Fruit fly (Drosophila melanogaster) whole organism, embryonic: ENCODE results near the gene CG43072.

Experiments used
- ATbp ChIP-seq: fragments of 200-800 bp; sonication (Bioruptor generic); optimal IDR thresholded peaks from 2 replicates; lab custom pipeline; 2017; ENCODE audit warnings: missing biosample characterization, mild to moderate bottlenecking, missing genetic modification characterization, missing genetic modification reagents
- Asciz ChIP-seq: fragments of 200-800 bp; sonication (Bioruptor generic); optimal IDR thresholded peaks from 2 replicates; lab custom pipeline; 2017; ENCODE audit warnings: missing biosample characterization, mild to moderate bottlenecking, missing genetic modification characterization, missing genetic modification reagents
- CG10209 ChIP-seq: fragments of 200-800 bp; sonication (Bioruptor generic); optimal IDR thresholded peaks from 3 replicates; lab custom pipeline; 2017; ENCODE audit warnings: missing biosample characterization, mild to moderate bottlenecking, missing genetic modification characterization, missing genetic modification reagents
- CG10565 ChIP-seq: fragments of 200-800 bp; sonication (Bioruptor generic); optimal IDR thresholded peaks from 3 replicates; lab custom pipeline; 2016; ENCODE audit warnings: missing biosample characterization, mild to moderate bottlenecking, missing genetic modification characterization
- CG10959 ChIP-seq: fragments of 200-800 bp; sonication (Bioruptor generic); IDR thresholded peaks from 2 replicates; pipeline ENCODE4 v1.3.6; 2022; ENCODE audit warnings: missing biosample characterization, missing genetic modification characterization
- CG11456 ChIP-seq: fragments of 200-800 bp; sonication (Bioruptor generic); IDR thresholded peaks from 3 replicates; pipeline ENCODE4 v1.3.6; 2022; ENCODE audit warnings: missing biosample characterization, missing genetic modification characterization
- CG11695 ChIP-seq: fragments of 200-800 bp; sonication (Bioruptor generic); IDR thresholded peaks from 3 replicates; pipeline ENCODE4 v1.3.6; 2022; ENCODE audit warnings: missing biosample characterization, missing genetic modification characterization
- CG13287 ChIP-seq: fragments of 200-800 bp; sonication (Bioruptor generic); IDR thresholded peaks from 2 replicates; pipeline ENCODE4 v1.3.6; 2022; ENCODE audit warnings: missing biosample characterization, missing genetic modification characterization; ENCODE audit not compliant: partially characterized antibody
- CG14710 ChIP-seq: fragments of 200-800 bp; sonication (Bioruptor generic); optimal IDR thresholded peaks from 3 replicates; lab custom pipeline; 2019; ENCODE audit warnings: missing biosample characterization, mild to moderate bottlenecking, missing genetic modification characterization, moderate library complexity
- CG15601 ChIP-seq: fragments of 200-800 bp; sonication (Bioruptor generic); optimal IDR thresholded peaks from 3 replicates; lab custom pipeline; 2019; ENCODE audit warnings: missing biosample characterization, mild to moderate bottlenecking, missing genetic modification characterization, moderate library complexity
- CG1602 ChIP-seq: fragments of 200-800 bp; sonication (Bioruptor generic); optimal IDR thresholded peaks from 3 replicates; lab custom pipeline; 2016; ENCODE audit warnings: missing biosample characterization, missing genetic modification characterization
- CG1603 ChIP-seq: fragments of 200-800 bp; sonication (Bioruptor generic); optimal IDR thresholded peaks from 2 replicates; lab custom pipeline; 2019; ENCODE audit warnings: missing biosample characterization, mild to moderate bottlenecking, missing genetic modification characterization, moderate library complexity
- CG16863 ChIP-seq: fragments of 200-800 bp; sonication (Bioruptor generic); optimal IDR thresholded peaks from 3 replicates; lab custom pipeline; 2016; ENCODE audit warnings: missing biosample characterization, missing genetic modification characterization
- CG17802 ChIP-seq: fragments of 200-800 bp; sonication (Bioruptor generic); optimal IDR thresholded peaks from 2 replicates; lab custom pipeline; 2018; ENCODE audit warnings: missing biosample characterization, mild to moderate bottlenecking, missing genetic modification characterization, moderate library complexity
- CG17829 ChIP-seq: fragments of 200-800 bp; optimal IDR thresholded peaks from 2 replicates; lab custom pipeline; 2019; ENCODE audit warnings: missing biosample characterization, mild to moderate bottlenecking, missing genetic modification characterization, moderate library complexity
- CG18599 ChIP-seq: fragments of 200-800 bp; sonication (Bioruptor generic); optimal IDR thresholded peaks from 3 replicates; lab custom pipeline; 2017; ENCODE audit warnings: missing biosample characterization, missing genetic modification characterization, mild to moderate bottlenecking, moderate library complexity, missing genetic modification reagents
- CG2199 ChIP-seq: fragments of 200-800 bp; sonication (Bioruptor generic); IDR thresholded peaks from 3 replicates; pipeline ENCODE4 v1.3.6; 2022; ENCODE audit warnings: missing biosample characterization, missing genetic modification characterization
- CG2202 ChIP-seq: fragments of 200-800 bp; sonication (Bioruptor generic); optimal IDR thresholded peaks from 2 replicates; lab custom pipeline; 2018; ENCODE audit warnings: missing biosample characterization, mild to moderate bottlenecking, missing genetic modification characterization
- CG2889 ChIP-seq: fragments of 200-800 bp; sonication (Bioruptor generic); IDR thresholded peaks from 3 replicates; pipeline ENCODE4 v1.3.6; 2022; ENCODE audit warnings: missing biosample characterization, missing genetic modification characterization
- CG30431 ChIP-seq: fragments of 200-800 bp; sonication (Bioruptor generic); optimal IDR thresholded peaks from 2 replicates; lab custom pipeline; 2017; ENCODE audit warnings: missing biosample characterization, missing genetic modification characterization
- CG3065 ChIP-seq: fragments of 200-800 bp; sonication (Bioruptor generic); optimal IDR thresholded peaks from 2 replicates; lab custom pipeline; 2016; ENCODE audit warnings: missing biosample characterization, missing genetic modification characterization
- CG31224 ChIP-seq: fragments of 200-800 bp; sonication (Bioruptor generic); IDR thresholded peaks from 2 replicates; pipeline ENCODE4 v1.3.6; 2022; ENCODE audit warnings: missing biosample characterization, missing genetic modification characterization
- CG33213 ChIP-seq: fragments of 200-800 bp; sonication (Bioruptor generic); optimal IDR thresholded peaks from 3 replicates; lab custom pipeline; 2016; ENCODE audit warnings: missing biosample characterization, missing genetic modification characterization
- CG3407 ChIP-seq: fragments of 200-800 bp; sonication (Bioruptor generic); optimal IDR thresholded peaks from 2 replicates; lab custom pipeline; 2018; ENCODE audit warnings: missing biosample characterization, mild to moderate bottlenecking, missing genetic modification characterization
- CG4820 ChIP-seq: fragments of 200-800 bp; sonication (Bioruptor generic); optimal IDR thresholded peaks from 3 replicates; lab custom pipeline; 2016; ENCODE audit warnings: missing biosample characterization, missing genetic modification characterization
- CG6683 ChIP-seq: fragments of 200-800 bp; sonication (Bioruptor generic); optimal IDR thresholded peaks from 2 replicates; lab custom pipeline; 2017; ENCODE audit warnings: missing biosample characterization, mild to moderate bottlenecking, missing genetic modification characterization, missing genetic modification reagents
- CG7271 ChIP-seq: fragments of 200-800 bp; sonication (Bioruptor generic); optimal IDR thresholded peaks from 2 replicates; lab custom pipeline; 2018; ENCODE audit warnings: missing biosample characterization, mild to moderate bottlenecking, missing genetic modification characterization, moderate library complexity
- CG8944 ChIP-seq: fragments of 200-800 bp; sonication (Bioruptor generic); optimal IDR thresholded peaks from 3 replicates; lab custom pipeline; 2016; ENCODE audit warnings: missing biosample characterization, missing genetic modification characterization
- E2f2 ChIP-seq: fragments of 200-800 bp; sonication (Bioruptor generic); IDR thresholded peaks from 2 replicates; pipeline ENCODE4 v1.3.6; 2022; ENCODE audit warnings: missing biosample characterization, missing genetic modification characterization
- Eip74EF ChIP-seq, 2 experiments: fragments of 200-800 bp in 1 of 2; fragments of >200 bp in 1 of 2; sonication (Bioruptor generic) in 1 of 2; optimal IDR thresholded peaks; 2 replicates each; lab custom pipeline; 2017 to 2019; ENCODE audit warnings: missing biosample characterization in 2 of 2, missing genetic modification characterization in 2 of 2, mild to moderate bottlenecking in 1 of 2, moderate library complexity in 1 of 2
- Lim3 ChIP-seq: fragments of 200-800 bp; sonication (Bioruptor generic); IDR thresholded peaks from 2 replicates; pipeline ENCODE4 v1.3.6; 2022; ENCODE audit warnings: missing biosample characterization, missing genetic modification characterization
- Lpt ChIP-seq: fragments of >200 bp; optimal IDR thresholded peaks from 2 replicates; lab custom pipeline; 2018; ENCODE audit warnings: missing biosample characterization, missing genetic modification characterization
- Mes4 ChIP-seq: fragments of 200-800 bp; sonication (Bioruptor generic); optimal IDR thresholded peaks from 2 replicates; lab custom pipeline; 2016; ENCODE audit warnings: missing biosample characterization, missing genetic modification characterization
- Sox102F ChIP-seq: fragments of 200-800 bp; sonication (Bioruptor generic); optimal IDR thresholded peaks from 2 replicates; lab custom pipeline; 2018; ENCODE audit warnings: missing biosample characterization, mild to moderate bottlenecking, missing genetic modification characterization, moderate library complexity
- Usf ChIP-seq: fragments of 200-800 bp; sonication (Bioruptor generic); optimal IDR thresholded peaks from 2 replicates; lab custom pipeline; 2017; ENCODE audit warnings: missing genotype, missing biosample characterization, missing genetic modification characterization
- bbx ChIP-seq: fragments of 200-800 bp; sonication (Bioruptor generic); IDR thresholded peaks from 2 replicates; pipeline ENCODE4 v1.3.6; 2022; ENCODE audit warnings: missing biosample characterization, missing genetic modification characterization; ENCODE audit not compliant: partially characterized antibody
- bowl ChIP-seq: fragments of 200-800 bp; sonication (Bioruptor generic); IDR thresholded peaks from 2 replicates; pipeline ENCODE4 v1.3.6; 2022; ENCODE audit warnings: missing biosample characterization, missing genetic modification characterization
- cg ChIP-seq: fragments of 200-800 bp; sonication (Bioruptor generic); optimal IDR thresholded peaks from 3 replicates; lab custom pipeline; 2019; ENCODE audit warnings: missing biosample characterization, mild to moderate bottlenecking, missing genetic modification characterization, moderate library complexity
- chinmo ChIP-seq: fragments of 200-800 bp; sonication (Bioruptor generic); IDR thresholded peaks from 4 replicates; pipeline ENCODE4 v1.3.6; 2022; ENCODE audit warnings: missing biosample characterization, missing genetic modification characterization; ENCODE audit not compliant: partially characterized antibody
- corto ChIP-seq: fragments of 200-800 bp; sonication (Bioruptor generic); optimal IDR thresholded peaks from 2 replicates; lab custom pipeline; 2016; ENCODE audit warnings: missing biosample characterization, mild to moderate bottlenecking, missing genetic modification characterization, moderate library complexity
- dan ChIP-seq: fragments of 200-800 bp; sonication (Bioruptor generic); IDR thresholded peaks from 2 replicates; pipeline ENCODE4 v1.3.6; 2022; ENCODE audit warnings: missing biosample characterization, missing genetic modification characterization
- danr ChIP-seq: fragments of 200-800 bp; sonication (Bioruptor generic); IDR thresholded peaks from 2 replicates; pipeline ENCODE4 v1.3.6; 2022; ENCODE audit warnings: missing biosample characterization, missing genetic modification characterization
- eyg ChIP-seq: fragments of 200-800 bp; sonication (Bioruptor generic); optimal IDR thresholded peaks from 3 replicates; lab custom pipeline; 2016; ENCODE audit warnings: missing biosample characterization, missing genetic modification characterization
- fd102C ChIP-seq: fragments of 200-800 bp; sonication (Bioruptor generic); optimal IDR thresholded peaks from 2 replicates; lab custom pipeline; 2018; ENCODE audit warnings: missing biosample characterization, mild to moderate bottlenecking, missing genetic modification characterization, moderate library complexity
- grau ChIP-seq: fragments of 200-800 bp; optimal IDR thresholded peaks from 3 replicates; lab custom pipeline; 2019; ENCODE audit warnings: missing biosample characterization, mild to moderate bottlenecking, missing genetic modification characterization, moderate library complexity
- jumu ChIP-seq: fragments of 200-800 bp; sonication (Bioruptor generic); optimal IDR thresholded peaks from 3 replicates; lab custom pipeline; 2016; ENCODE audit warnings: missing biosample characterization, missing genetic modification characterization
- odd ChIP-seq: fragments of 200-800 bp; sonication (Bioruptor generic); optimal IDR thresholded peaks from 2 replicates; lab custom pipeline; 2017; ENCODE audit warnings: missing biosample characterization, mild to moderate bottlenecking, missing genetic modification characterization
- pb ChIP-seq: fragments of 200-800 bp; sonication (Bioruptor generic); optimal IDR thresholded peaks from 3 replicates; lab custom pipeline; 2016; ENCODE audit warnings: missing biosample characterization, missing genetic modification characterization
- sima ChIP-seq: fragments of 200-800 bp; sonication (Bioruptor generic); optimal IDR thresholded peaks from 2 replicates; lab custom pipeline; 2016; ENCODE audit warnings: missing biosample characterization, missing genetic modification characterization
- vvl ChIP-seq: fragments of 200-800 bp; sonication (Bioruptor generic); IDR thresholded peaks from 2 replicates; pipeline ENCODE4 v1.3.6; 2022; ENCODE audit warnings: missing biosample characterization, missing genetic modification characterization

CG43072 gene

dm6 chr3L:21053763-21054162 lies 11.9 kb upstream of the CG43072 start (continued):
- TF ChIP-seq CG3065 (GFP tag; lab: Kevin White, UChicago) (peak; percentile 6), CG14710 (peak; percentile 68), corto (GFP tag; lab: Kevin White, UChicago) (no peak), CG1603 (tag; lab: Kevin White, UChicago) (peak; percentile 62), CG10209 (GFP tag; lab: Kevin White, UChicago) (peak; percentile 66), E2f2 (GFP tag; lab: Robert Waterston, UW) (peak; percentile 53), jumu (no peak), CG8944 (GFP tag; lab: Kevin White, UChicago) (peak; percentile 56), CG2889 (GFP tag; lab: Robert Waterston, UW) (no peak), Asciz (peak; percentile 84), CG11456 (GFP tag; lab: Robert Waterston, UW) (peak; percentile 33; the same call in 1 of the 3 replicates), CG33213 (GFP tag; lab: Kevin White, UChicago) (peak; percentile 44), CG7271 (tag; lab: Kevin White, UChicago) (no peak), CG18599 (GFP tag; lab: Kevin White, UChicago) (peak; percentile 79), dan (no peak), CG11695 (peak; percentile 81), chinmo (GFP tag; lab: Robert Waterston, UW) (no peak), eyg (GFP tag; lab: Kevin White, UChicago) (no peak), CG30431 (GFP tag; lab: Kevin White, UChicago) (no peak), vvl (GFP tag; lab: Robert Waterston, UW) (peak; percentile 91), CG31224 (GFP tag; lab: Robert Waterston, UW) (0 out of 2 replicates have a peak, but pooled peaks have one; percentile 31), fd102C (GFP tag; lab: Kevin White, UChicago) (no peak), CG10565 (GFP tag; lab: Kevin White, UChicago) (no peak), CG10959 (GFP tag; lab: Robert Waterston, UW) (no peak), Mes4 (GFP tag; lab: Kevin White, UChicago) (peak; percentile 47), cg (GFP tag; lab: Kevin White, UChicago) (no peak), bbx (GFP tag; lab: Robert Waterston, UW) (no peak), CG3407 (GFP tag; lab: Kevin White, UChicago) (peak; percentile 67), pb (GFP tag; lab: Kevin White, UChicago) (peak; percentile 0), Sox102F (GFP tag; lab: Kevin White, UChicago) (peak; percentile 90), Usf (no peak), Eip74EF (GFP tag; optimal IDR thresholded peaks at IDR 0.05; lab: Kevin White, UChicago) (peak in 1 of 2 experiments; percentile 61), CG1602 (GFP tag; lab: Kevin White, UChicago) (peak; percentile 61), bowl (no peak), Lim3 (GFP tag; lab: Robert Waterston, UW) (peak; percentile 33; the same call in 1 of the 2 replicates), CG2202 (tag; lab: Kevin White, UChicago) (peak; percentile 41), CG16863 (GFP tag; lab: Kevin White, UChicago) (peak; percentile 49), CG17829 (tag; lab: Kevin White, UChicago) (peak; percentile 74), CG13287 (GFP tag; lab: Robert Waterston, UW) (no peak), odd (peak; percentile 27), Lpt (no peak), ATbp (GFP tag; lab: Kevin White, UChicago) (peak; percentile 79), danr (GFP tag; lab: Robert Waterston, UW) (peak; percentile 32; the same call in 1 of the 2 replicates), CG4820 (GFP tag; lab: Kevin White, UChicago) (peak; percentile 61), CG6683 (peak; percentile 25), grau (tag; lab: Kevin White, UChicago) (peak; percentile 74), CG2199 (GFP tag; lab: Robert Waterston, UW) (peak; percentile 67; the same call in 1 of the 3 replicates), sima (GFP tag; lab: Kevin White, UChicago) (no peak), CG15601 (peak; percentile 60), CG17802 (tag; lab: Kevin White, UChicago) (peak; percentile 30)
